Fruit fly (Drosophila melanogaster): Measurements from ENCODE around the gene CG14667.

- TF ChIP-seq lola (GFP tag; optimal IDR thresholded peaks at IDR 0.05) (no peak), psq (GFP tag; optimal IDR thresholded peaks at IDR 0.05) (no peak), Dif (GFP tag; optimal IDR thresholded peaks at IDR 0.05; ENCODE audit: partially characterized antibody) (no peak), Jra (GFP tag; optimal IDR thresholded peaks at IDR 0.05) (no peak), br (GFP tag; optimal IDR thresholded peaks at IDR 0.05) (no peak), sv (GFP tag; optimal IDR thresholded peaks at IDR 0.05) (no peak), woc (GFP tag; optimal IDR thresholded peaks at IDR 0.05) (peak; percentile 49), Dfd (GFP tag; optimal IDR thresholded peaks at IDR 0.05) (no peak)
Measured at dm6 chr3R:5354373-5355134, 20.3 kb upstream of the CG14667 start, which contains the start of the genes CG11999 and CG1161.
